Worm (Caenorhabditis elegans): ENCODE data around the gene tpk-1.
A peak's percentile ranks its signal among the peaks of the same experiment; 100 is the strongest.

ce11 chrIII:8962475-8962874 lies 50.5 kb downstream of the tpk-1 start:
- no peak for TF ChIP-seq lsy-2 (tag; optimal IDR thresholded peaks at IDR 0.05)
- TF ChIP-seq snpc-4 (tag; optimal IDR thresholded peaks at IDR 0.05), result no peak
- TF ChIP-seq nhr-76 (tag; optimal IDR thresholded peaks at IDR 0.05), result no peak
- no peak for TF ChIP-seq elt-3 (tag; optimal IDR thresholded peaks at IDR 0.05)
- peak; percentile 40 for TF ChIP-seq cnd-1 (tag; optimal IDR thresholded peaks at IDR 0.05)
- no peak for TF ChIP-seq drap-1 (GFP tag; optimal IDR thresholded peaks at IDR 0.05)
- TF ChIP-seq mab-5 (tag; optimal IDR thresholded peaks at IDR 0.05), result no peak
- TF ChIP-seq ces-1 (GFP tag; optimal IDR thresholded peaks at IDR 0.05), result no peak
- no peak for TF ChIP-seq blmp-1 (tag; optimal IDR thresholded peaks at IDR 0.05)
- TF ChIP-seq pha-4 (tag; optimal IDR thresholded peaks at IDR 0.05), result no peak
- TF ChIP-seq unc-39 (tag; optimal IDR thresholded peaks at IDR 0.05), result no peak
- no peak for TF ChIP-seq lin-13 (tag; optimal IDR thresholded peaks at IDR 0.05)
- no peak for TF ChIP-seq M03D4.4 (tag; optimal IDR thresholded peaks at IDR 0.05)
- TF ChIP-seq unc-62 (GFP tag; optimal IDR thresholded peaks at IDR 0.05), result no peak

All from whole organism, mixed stage, embryonic.